In genomic region chrX:11792415-11793328, dm6 we compare ENCODE assay signal across 4 fruit fly cellular contexts.
A peak's percentile ranks its signal among the peaks of the same experiment; 100 is the strongest.
TF ChIP-seq lines count a peak whose summit lies in the region.

Gene CkIIbeta, plus strand, starts transcription at chrX:11792533.

TF ChIP-seq in whole organism, adult, 20 proteins besides CTCF, POLR2A, EP300 and RAD21 (continued from another document):
- TF ChIP-seq pad (GFP tag; optimal IDR thresholded peaks at IDR 0.05; lab: Kevin White, UChicago): peak; percentile 57

TF ChIP-seq in whole organism, embryonic, 481 proteins besides CTCF, POLR2A, EP300 and RAD21 (continued from another document and continues in another):
- TF ChIP-seq CG11398 (GFP tag; optimal IDR thresholded peaks at IDR 0.05; lab: Kevin White, UChicago): no peak
- no peak for TF ChIP-seq gsb (GFP tag; IDR thresholded peaks at IDR 0.05; lab: Robert Waterston, UW)
- TF ChIP-seq Mes4 (GFP tag; optimal IDR thresholded peaks at IDR 0.05; lab: Kevin White, UChicago): no peak
- TF ChIP-seq unc-4 (GFP tag; IDR thresholded peaks at IDR 0.05; lab: Robert Waterston, UW; ENCODE audit: partially characterized antibody): peak; percentile 89
- TF ChIP-seq CG33557 (GFP tag; optimal IDR thresholded peaks at IDR 0.05; lab: Kevin White, UChicago): no peak
- TF ChIP-seq Myb (GFP tag; optimal IDR thresholded peaks at IDR 0.05; lab: Kevin White, UChicago): peak; percentile 68
- TF ChIP-seq CG8944 (GFP tag; optimal IDR thresholded peaks at IDR 0.05; lab: Kevin White, UChicago): peak; percentile 33
- peak in 1 of 2 experiments; percentile 1 for TF ChIP-seq bsh (GFP tag; optimal IDR thresholded peaks at IDR 0.05; lab: Kevin White, UChicago)
- peak; percentile 82 for TF ChIP-seq CG12659 (GFP tag; optimal IDR thresholded peaks at IDR 0.05; lab: Kevin White, UChicago)
- peak; percentile 98 for TF ChIP-seq CG16813 (GFP tag; IDR thresholded peaks at IDR 0.05; lab: Robert Waterston, UW; ENCODE audit: partially characterized antibody)
- TF ChIP-seq TFAM (GFP tag; optimal IDR thresholded peaks at IDR 0.05; lab: Kevin White, UChicago): no peak
- TF ChIP-seq ttk (GFP tag; IDR thresholded peaks at IDR 0.05; lab: Robert Waterston, UW): no peak
- TF ChIP-seq MESR4 (GFP tag; optimal IDR thresholded peaks at IDR 0.05; lab: Kevin White, UChicago): peak; percentile 90
- TF ChIP-seq chinmo (GFP tag; IDR thresholded peaks at IDR 0.05; lab: Robert Waterston, UW; ENCODE audit: partially characterized antibody): peak; percentile 85; the same call in 2 of the 4 replicates
- no peak for TF ChIP-seq CG10147 (GFP tag; optimal IDR thresholded peaks at IDR 0.05; lab: Kevin White, UChicago)
- peak; percentile 62 for TF ChIP-seq fu2 (GFP tag; optimal IDR thresholded peaks at IDR 0.05; lab: Kevin White, UChicago)
- peak; percentile 71 for TF ChIP-seq bigmax (GFP tag; optimal IDR thresholded peaks at IDR 0.05; lab: Kevin White, UChicago)
- TF ChIP-seq CG3065 (GFP tag; optimal IDR thresholded peaks at IDR 0.05; lab: Kevin White, UChicago): no peak
- no peak for TF ChIP-seq unpg (GFP tag; optimal IDR thresholded peaks at IDR 0.05; lab: Kevin White, UChicago)
- no peak for TF ChIP-seq run (tag; optimal IDR thresholded peaks at IDR 0.05; lab: Kevin White, UChicago)
- TF ChIP-seq CG10431 (GFP tag; optimal IDR thresholded peaks at IDR 0.05; lab: Kevin White, UChicago): no peak
- TF ChIP-seq Atf6 (GFP tag; IDR thresholded peaks at IDR 0.05; lab: Robert Waterston, UW): 0 out of 2 replicates have a peak, but pooled peaks have one; percentile 8
- TF ChIP-seq gt (GFP tag; IDR thresholded peaks at IDR 0.05; lab: Robert Waterston, UW): no peak
- TF ChIP-seq corto (GFP tag; optimal IDR thresholded peaks at IDR 0.05; lab: Kevin White, UChicago): no peak
- TF ChIP-seq CG3407 (GFP tag; optimal IDR thresholded peaks at IDR 0.05; lab: Kevin White, UChicago): no peak
- peak; percentile 98 for TF ChIP-seq Sry-δ (GFP tag; optimal IDR thresholded peaks at IDR 0.05; lab: Kevin White, UChicago)
- peak; percentile 95 for TF ChIP-seq CG17385 (GFP tag; optimal IDR thresholded peaks at IDR 0.05; lab: Kevin White, UChicago)
- TF ChIP-seq CG6254 (GFP tag; optimal IDR thresholded peaks at IDR 0.05; lab: Kevin White, UChicago): no peak
- TF ChIP-seq Dp (GFP tag; optimal IDR thresholded peaks at IDR 0.05; lab: Kevin White, UChicago): peak; percentile 67
- no peak for TF ChIP-seq CG16779 (GFP tag; IDR thresholded peaks at IDR 0.05; lab: Robert Waterston, UW)
- TF ChIP-seq CG11456 (GFP tag; IDR thresholded peaks at IDR 0.05; lab: Robert Waterston, UW): peak; percentile 74
- peak; percentile 89 for TF ChIP-seq sna (GFP tag; IDR thresholded peaks at IDR 0.05; lab: Robert Waterston, UW; ENCODE audit: partially characterized antibody)
- no peak for TF ChIP-seq Usf (GFP tag; optimal IDR thresholded peaks at IDR 0.05; lab: Kevin White, UChicago)
- no peak for TF ChIP-seq Drgx (GFP tag; IDR thresholded peaks at IDR 0.05; lab: Robert Waterston, UW)
- peak; percentile 85 for TF ChIP-seq Ets97D (GFP tag; optimal IDR thresholded peaks at IDR 0.05; lab: Kevin White, UChicago)
- TF ChIP-seq Adf1 (GFP tag; IDR thresholded peaks at IDR 0.05; lab: Robert Waterston, UW): 0 out of 2 replicates have a peak, but pooled peaks have one; percentile 10
- no peak for TF ChIP-seq CG31224 (GFP tag; IDR thresholded peaks at IDR 0.05; lab: Robert Waterston, UW)
- TF ChIP-seq CG2889 (GFP tag; IDR thresholded peaks at IDR 0.05; lab: Robert Waterston, UW): no peak
- peak; percentile 45 for TF ChIP-seq Atf3 (GFP tag; optimal IDR thresholded peaks at IDR 0.05; lab: Kevin White, UChicago)
- TF ChIP-seq fd3F (GFP tag; optimal IDR thresholded peaks at IDR 0.05; lab: Kevin White, UChicago): no peak
- no peak for TF ChIP-seq CG12219 (GFP tag; optimal IDR thresholded peaks at IDR 0.05; lab: Kevin White, UChicago)
- no peak for TF ChIP-seq toy (GFP tag; IDR thresholded peaks at IDR 0.05; lab: Robert Waterston, UW)
- TF ChIP-seq sr (GFP tag; IDR thresholded peaks at IDR 0.05; lab: Robert Waterston, UW): no peak

TF ChIP-seq in whole organism, prepupa, 60 proteins besides CTCF, POLR2A, EP300 and RAD21 (continued from another document):
- no peak for TF ChIP-seq net (GFP tag; optimal IDR thresholded peaks at IDR 0.05; lab: Kevin White, UChicago)
- peak; percentile 22 for TF ChIP-seq CG6808 (GFP tag; optimal IDR thresholded peaks at IDR 0.05; lab: Kevin White, UChicago)
- peak; percentile 38 for TF ChIP-seq CG9139 (GFP tag; optimal IDR thresholded peaks at IDR 0.05; lab: Kevin White, UChicago)
- TF ChIP-seq ss (GFP tag; optimal IDR thresholded peaks at IDR 0.05; lab: Kevin White, UChicago): peak; percentile 30 to 46
- peak; percentile 36 for TF ChIP-seq topi (GFP tag; optimal IDR thresholded peaks at IDR 0.05; lab: Kevin White, UChicago)
- peak; percentile 3 for TF ChIP-seq CG6854 (GFP tag; optimal IDR thresholded peaks at IDR 0.05; lab: Kevin White, UChicago)
- peak; percentile 17; the same call in 1 of the 2 replicates for TF ChIP-seq CG15336 (GFP tag; IDR thresholded peaks at IDR 0.05; lab: Robert Waterston, UW)
- TF ChIP-seq fkh (GFP tag; optimal IDR thresholded peaks at IDR 0.05; lab: Kevin White, UChicago): peak; percentile 73
- no peak for TF ChIP-seq Ets96B (tag; optimal IDR thresholded peaks at IDR 0.05; lab: Kevin White, UChicago)
- peak; percentile 28 for TF ChIP-seq CG6792 (GFP tag; optimal IDR thresholded peaks at IDR 0.05; lab: Kevin White, UChicago)
- TF ChIP-seq CG31627 (GFP tag; optimal IDR thresholded peaks at IDR 0.05; lab: Kevin White, UChicago): peak; percentile 37
- peak; percentile 66 for TF ChIP-seq svp (GFP tag; lab: Kevin White, UChicago)

TF ChIP-seq in whole organism, wandering third instar larva, 38 proteins besides CTCF, POLR2A, EP300 and RAD21 (continued from another document):
- TF ChIP-seq CrebA (GFP tag; optimal IDR thresholded peaks at IDR 0.05; lab: Kevin White, UChicago; ENCODE audit: borderline replicate concordance) (no peak), Vsx2 (GFP tag; optimal IDR thresholded peaks at IDR 0.05; lab: Kevin White, UChicago; ENCODE audit: partially characterized antibody) (no peak)
TF ChIP-seq in whole organism, wandering third instar larva: peak in this region for 20.
